Worm (Caenorhabditis elegans) whole organism, L1 larva: ENCODE measurements around the gene R13D7.2.

Experiments used
- ama-1 ChIP-seq: fragments of 150-350 bp; optimal IDR thresholded peaks from 2 replicates; lab custom pipeline; 2014
- ceh-88 ChIP-seq: fragments of 200-800 bp; sonication (Bioruptor generic); IDR thresholded peaks from 2 replicates; pipeline ENCODE4 v1.3.6; 2022; ENCODE audit warnings: missing genetic modification characterization, missing compliant biosample characterization
- ces-1 ChIP-seq: fragments of 150-350 bp; optimal IDR thresholded peaks from 2 replicates; lab custom pipeline; 2014; ENCODE audit warnings: missing biosample characterization, missing genetic modification reagents, missing genetic modification characterization
- efl-1 ChIP-seq, 4 experiments: fragments of 150-350 bp; optimal IDR thresholded peaks in 3 of 4; peaks in 1 of 4; 1 replicate in 1 of 4; 2 replicates in 3 of 4; lab custom pipeline; 2014; ENCODE audit warnings: missing biosample characterization in 2 of 4, missing genetic modification characterization in 2 of 4, missing genetic modification reagents in 2 of 4
- elt-2 ChIP-seq: sonication (generic microtip); optimal IDR thresholded peaks from 2 replicates; lab custom pipeline; 2016; ENCODE audit warnings: missing genetic modification characterization, mild to moderate bottlenecking, inconsistent platforms, missing compliant biosample characterization, missing genetic modification reagents
- lin-39 ChIP-seq: fragments of 150-350 bp; optimal IDR thresholded peaks from 2 replicates; lab custom pipeline; 2014; ENCODE audit warnings: missing biosample characterization, missing genetic modification reagents, missing genetic modification characterization
- lir-3 ChIP-seq: sonication (generic microtip); optimal IDR thresholded peaks from 2 replicates; lab custom pipeline; 2016; ENCODE audit warnings: mild to moderate bottlenecking, missing genetic modification characterization, moderate library complexity, missing compliant biosample characterization; ENCODE audit not compliant: poor library complexity
- nhr-77 ChIP-seq: fragments of 150-350 bp; optimal IDR thresholded peaks from 2 replicates; lab custom pipeline; 2014; ENCODE audit warnings: missing biosample characterization, missing genetic modification characterization
- pag-3 ChIP-seq: sonication (generic microtip); optimal IDR thresholded peaks from 2 replicates; lab custom pipeline; 2017; ENCODE audit warnings: missing genetic modification characterization, mild to moderate bottlenecking, missing compliant biosample characterization, antibody characterized with exemption, borderline replicate concordance; ENCODE audit not compliant: insufficient read depth

ce11 chrV:7446965-7447364 is 37.3 kb downstream of the R13D7.2 start, which contains the start of gene F25E5.5:
- TF ChIP-seq lir-3: no peak
- no peak for TF ChIP-seq nhr-77
- no peak for TF ChIP-seq efl-1 (optimal IDR thresholded peaks at IDR 0.05; lab: Kevin White, UChicago)
- TF ChIP-seq efl-1 (GFP tag; optimal IDR thresholded peaks at IDR 0.05 in 1 of 2; lab: Kevin White, UChicago): no peak
- TF ChIP-seq ces-1 (GFP tag; lab: Kevin White, UChicago): no peak
- no peak for TF ChIP-seq ceh-88 (GFP tag; lab: Robert Waterston, UW)
- no peak for TF ChIP-seq ama-1 (lab: Kevin White, UChicago)
- TF ChIP-seq pag-3: no peak
- TF ChIP-seq elt-2 (tag; lab: Kevin White, UChicago): no peak
- TF ChIP-seq lin-39 (tag; lab: Kevin White, UChicago): no peak
